Worm (Caenorhabditis elegans) whole organism, L2 larva: ENCODE data around the gene sshk-1.

Source experiments
- F13H6.1 ChIP-seq: sonication (generic microtip); optimal IDR thresholded peaks from 2 replicates; lab custom pipeline; 2016; ENCODE audit warnings: missing genetic modification characterization, missing compliant biosample characterization
- ZK546.5 ChIP-seq: sonication (generic microtip); optimal IDR thresholded peaks from 2 replicates; lab custom pipeline; 2017; ENCODE audit warnings: missing biosample characterization, missing genetic modification characterization
- aly-2 ChIP-seq: fragments of 150-350 bp; optimal IDR thresholded peaks from 2 replicates; lab custom pipeline; 2014; ENCODE audit warnings: missing biosample characterization, missing genetic modification characterization
- ama-1 ChIP-seq: fragments of 150-350 bp; optimal IDR thresholded peaks from 2 replicates; lab custom pipeline; 2018; ENCODE audit warnings: inconsistent platforms
- lin-39 ChIP-seq: fragments of 150-350 bp; optimal IDR thresholded peaks from 2 replicates; lab custom pipeline; 2014; ENCODE audit warnings: missing biosample characterization, missing genetic modification reagents, missing genetic modification characterization
- lsy-2 ChIP-seq, 2 experiments: fragments of 150-350 bp in 1 of 2; sonication (generic microtip) in 1 of 2; optimal IDR thresholded peaks; 2 replicates each; lab custom pipeline; 2014 to 2017; ENCODE audit warnings: missing biosample characterization in 2 of 2, missing genetic modification characterization in 2 of 2
- mdl-1 ChIP-seq, 2 experiments: fragments of 150-350 bp in 1 of 2; sonication (generic microtip) in 1 of 2; optimal IDR thresholded peaks; 2 replicates each; lab custom pipeline; 2017; ENCODE audit warnings: missing biosample characterization in 2 of 2, missing genetic modification characterization in 2 of 2
- nhr-12 ChIP-seq: fragments of 150-350 bp; optimal IDR thresholded peaks from 2 replicates; lab custom pipeline; 2014; ENCODE audit warnings: missing biosample characterization, missing genetic modification characterization
- nhr-21 ChIP-seq: fragments of 150-350 bp; optimal IDR thresholded peaks from 2 replicates; lab custom pipeline; 2014; ENCODE audit warnings: missing biosample characterization, missing genetic modification characterization
- nhr-237 ChIP-seq: fragments of 150-350 bp; optimal IDR thresholded peaks from 2 replicates; lab custom pipeline; 2014; ENCODE audit warnings: missing biosample characterization, missing genetic modification characterization
- nhr-77 ChIP-seq: fragments of 150-350 bp; optimal IDR thresholded peaks from 2 replicates; lab custom pipeline; 2014; ENCODE audit warnings: missing biosample characterization, missing genetic modification characterization
- skn-1 ChIP-seq: sonication (generic microtip); optimal IDR thresholded peaks from 2 replicates; lab custom pipeline; 2017; ENCODE audit warnings: missing biosample characterization, missing genetic modification characterization
- snpc-4 ChIP-seq: fragments of 150-350 bp; optimal IDR thresholded peaks from 2 replicates; lab custom pipeline; 2014; ENCODE audit warnings: missing biosample characterization, missing genetic modification characterization
- ztf-11 ChIP-seq: sonication (generic microtip); optimal IDR thresholded peaks from 2 replicates; lab custom pipeline; 2017; ENCODE audit warnings: missing biosample characterization, missing genetic modification characterization

- TF ChIP-seq nhr-237 (tag; lab: Kevin White, UChicago) (no peak), F13H6.1 (tag; lab: Kevin White, UChicago) (peak; percentile 26), nhr-77 (tag; lab: Kevin White, UChicago) (no peak), ama-1 (no peak), skn-1 (tag; lab: Kevin White, UChicago) (no peak), lsy-2 (tag; optimal IDR thresholded peaks at IDR 0.05; lab: Kevin White, UChicago) (peak; percentile 40 to 77), lin-39 (tag; lab: Kevin White, UChicago) (no peak), aly-2 (tag; lab: Kevin White, UChicago) (no peak), mdl-1 (tag; optimal IDR thresholded peaks at IDR 0.05; lab: Kevin White, UChicago) (peak in 1 of 2 experiments; percentile 69), snpc-4 (tag; lab: Kevin White, UChicago) (no peak), ZK546.5 (tag; lab: Kevin White, UChicago) (no peak), nhr-21 (tag; lab: Kevin White, UChicago) (no peak), nhr-12 (tag; lab: Kevin White, UChicago) (no peak), ztf-11 (tag; lab: Kevin White, UChicago) (no peak)
These were observed 12.9 kb downstream of the sshk-1 start, which contains the start of gene sbt-1 for ce11 chrV:20828820-20829219.
